Fruit fly (Drosophila melanogaster): ENCODE data around the gene SmydA-3.

SmydA-3 gene

dm6 chr2L:10858064-10859047 lies 8.4 kb downstream of the SmydA-3 start, which contains the start of the genes aurB and Stam (continued):
- no peak for TF ChIP-seq fd102C (GFP tag; optimal IDR thresholded peaks at IDR 0.05)
- TF ChIP-seq her (GFP tag; optimal IDR thresholded peaks at IDR 0.05): no peak
- peak; percentile 35; the same call in 1 of the 3 replicates for TF ChIP-seq dysf (GFP tag; IDR thresholded peaks at IDR 0.05)
- TF ChIP-seq CG2116 (GFP tag; optimal IDR thresholded peaks at IDR 0.05): peak; percentile 51
- peak; percentile 9 for TF ChIP-seq CG3065 (GFP tag; optimal IDR thresholded peaks at IDR 0.05)
- TF ChIP-seq Ada2b (GFP tag; IDR thresholded peaks at IDR 0.05): peak; percentile 28; the same call in 1 of the 2 replicates
- TF ChIP-seq CG7839 (tag; optimal IDR thresholded peaks at IDR 0.05): peak; percentile 68
- TF ChIP-seq Asciz (GFP tag; optimal IDR thresholded peaks at IDR 0.05): peak; percentile 43
- peak; percentile 29 for TF ChIP-seq CG8281 (tag; optimal IDR thresholded peaks at IDR 0.05)
- peak; percentile 85 for TF ChIP-seq CG12391 (tag; optimal IDR thresholded peaks at IDR 0.05)
- TF ChIP-seq grn (GFP tag; optimal IDR thresholded peaks at IDR 0.05): peak; percentile 75
- TF ChIP-seq Nf-YC (tag; optimal IDR thresholded peaks at IDR 0.05): peak; percentile 71
- TF ChIP-seq Max (GFP tag; optimal IDR thresholded peaks at IDR 0.05): peak; percentile 14
- TF ChIP-seq Drgx (GFP tag; IDR thresholded peaks at IDR 0.05): 0 out of 2 replicates have a peak, but pooled peaks have one; percentile 9
- no peak for TF ChIP-seq CG11560 (tag; IDR thresholded peaks at IDR 0.05)
- no peak for TF ChIP-seq cg (GFP tag; optimal IDR thresholded peaks at IDR 0.05)
- TF ChIP-seq CG14667 (GFP tag; IDR thresholded peaks at IDR 0.05): 0 out of 2 replicates have a peak, but pooled peaks have one; percentile 12
- TF ChIP-seq unpg (GFP tag; optimal IDR thresholded peaks at IDR 0.05): peak; percentile 67
- TF ChIP-seq CG3995 (GFP tag; optimal IDR thresholded peaks at IDR 0.05): peak; percentile 97
- TF ChIP-seq Ets65A (GFP tag): peak; percentile 56
- peak; percentile 59 for TF ChIP-seq CG10267 (tag; optimal IDR thresholded peaks at IDR 0.05)
- TF ChIP-seq Abd-B (GFP tag; optimal IDR thresholded peaks at IDR 0.05): peak; percentile 52
- TF ChIP-seq CG17359 (tag; optimal IDR thresholded peaks at IDR 0.05): peak; percentile 51
- TF ChIP-seq Oli (tag; optimal IDR thresholded peaks at IDR 0.05): peak; percentile 61
- TF ChIP-seq Camta (GFP tag; optimal IDR thresholded peaks at IDR 0.05): no peak
- TF ChIP-seq CG8388 (GFP tag; optimal IDR thresholded peaks at IDR 0.05): peak; percentile 72
- no peak for TF ChIP-seq pan (optimal IDR thresholded peaks at IDR 0.05)
- peak in 1 of 2 experiments; percentile 37 for TF ChIP-seq pan (GFP tag; optimal IDR thresholded peaks at IDR 0.05 in 1 of 2, IDR thresholded peaks at IDR 0.05 in 1 of 2)
- peak; percentile 12 for TF ChIP-seq az2 (GFP tag; optimal IDR thresholded peaks at IDR 0.05)
- TF ChIP-seq sna (GFP tag; IDR thresholded peaks at IDR 0.05; ENCODE audit: partially characterized antibody): no peak
- TF ChIP-seq CG2712 (tag; optimal IDR thresholded peaks at IDR 0.05): peak; percentile 78
- TF ChIP-seq sc (optimal IDR thresholded peaks at IDR 0.05): no peak
- peak; percentile 41 for TF ChIP-seq sc (GFP tag; optimal IDR thresholded peaks at IDR 0.05)
- TF ChIP-seq TFAM (GFP tag; optimal IDR thresholded peaks at IDR 0.05): no peak
- TF ChIP-seq CG1529 (GFP tag; optimal IDR thresholded peaks at IDR 0.05): peak; percentile 8
- TF ChIP-seq CG9876 (GFP tag; optimal IDR thresholded peaks at IDR 0.05): no peak
- TF ChIP-seq maf-S (GFP tag; optimal IDR thresholded peaks at IDR 0.05): no peak
- peak; percentile 68 for TF ChIP-seq CG13775 (GFP tag; optimal IDR thresholded peaks at IDR 0.05)
- TF ChIP-seq chm (GFP tag; IDR thresholded peaks at IDR 0.05): 0 out of 2 replicates have a peak, but pooled peaks have one; percentile 12
- no peak for TF ChIP-seq CG11723 (GFP tag; optimal IDR thresholded peaks at IDR 0.05)
- peak; percentile 24 for TF ChIP-seq CG10366 (GFP tag; IDR thresholded peaks at IDR 0.05)
- TF ChIP-seq CG18476 (GFP tag; optimal IDR thresholded peaks at IDR 0.05): no peak
- TF ChIP-seq psq (GFP tag; optimal IDR thresholded peaks at IDR 0.05): peak; percentile 26
- TF ChIP-seq CG14441 (GFP tag; IDR thresholded peaks at IDR 0.05): 0 out of 2 replicates have a peak, but pooled peaks have one; percentile 36
- TF ChIP-seq Dbx (GFP tag; IDR thresholded peaks at IDR 0.05): no peak
- peak; percentile 5 for TF ChIP-seq CG2202 (tag; optimal IDR thresholded peaks at IDR 0.05)
- peak; percentile 21 for TF ChIP-seq Chrac-16 (GFP tag; optimal IDR thresholded peaks at IDR 0.05)
- TF ChIP-seq CG6254 (GFP tag; optimal IDR thresholded peaks at IDR 0.05): peak; percentile 18

Data from whole organism, embryonic.